Worm (Caenorhabditis elegans): Measurements from ENCODE around the gene rpm-1.

Gene rpm-1

DNA sequence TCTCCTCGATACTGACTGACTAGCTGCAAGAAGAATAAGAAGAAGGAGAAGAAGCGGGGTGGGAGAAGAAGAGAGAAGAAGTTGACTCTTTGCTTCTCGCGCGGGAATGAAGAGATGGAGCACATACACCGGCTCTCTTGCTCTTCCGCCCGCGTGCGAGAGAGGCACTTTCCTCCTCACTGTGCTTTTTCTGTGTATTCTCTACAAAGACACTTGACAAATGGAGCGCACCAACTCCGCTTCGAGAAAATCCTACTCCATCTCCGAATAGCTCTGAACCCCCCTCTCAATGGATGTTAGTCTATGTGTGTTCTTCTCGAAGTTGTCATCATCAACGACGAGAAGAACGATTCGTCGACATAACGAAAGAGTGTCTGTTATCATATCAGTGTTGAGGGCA, 35.3 kb downstream of the rpm-1 start:
- TF ChIP-seq dao-5 (tag; optimal IDR thresholded peaks at IDR 0.05), result no peak
- no peak for TF ChIP-seq W03F9.2 (tag; optimal IDR thresholded peaks at IDR 0.05)
- no peak for TF ChIP-seq him-1 (tag; optimal IDR thresholded peaks at IDR 0.05)

DNA sequence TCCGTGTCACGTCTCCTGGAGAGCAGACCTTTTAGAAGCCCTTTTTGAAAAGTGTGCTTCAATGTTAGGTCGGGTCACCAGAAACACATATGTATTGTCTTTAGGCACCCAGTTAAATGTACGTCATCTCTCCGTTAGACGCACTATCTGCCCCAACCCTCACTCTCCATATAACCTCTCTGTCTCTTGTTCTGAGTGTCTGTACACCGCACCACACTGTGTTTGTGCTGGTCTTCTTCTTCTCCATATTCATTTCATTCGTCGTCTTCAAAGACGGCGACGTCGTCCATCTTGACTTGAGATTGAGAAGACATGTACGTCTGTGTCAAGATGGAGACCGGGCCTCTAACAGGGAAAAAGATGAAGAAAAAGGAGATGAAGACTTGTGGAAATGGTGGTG, 37.6 kb downstream of the rpm-1 start:
- TF ChIP-seq W03F9.2 (tag; optimal IDR thresholded peaks at IDR 0.05) (no peak), dao-5 (tag; optimal IDR thresholded peaks at IDR 0.05) (no peak), him-1 (tag; optimal IDR thresholded peaks at IDR 0.05) (no peak)

DNA sequence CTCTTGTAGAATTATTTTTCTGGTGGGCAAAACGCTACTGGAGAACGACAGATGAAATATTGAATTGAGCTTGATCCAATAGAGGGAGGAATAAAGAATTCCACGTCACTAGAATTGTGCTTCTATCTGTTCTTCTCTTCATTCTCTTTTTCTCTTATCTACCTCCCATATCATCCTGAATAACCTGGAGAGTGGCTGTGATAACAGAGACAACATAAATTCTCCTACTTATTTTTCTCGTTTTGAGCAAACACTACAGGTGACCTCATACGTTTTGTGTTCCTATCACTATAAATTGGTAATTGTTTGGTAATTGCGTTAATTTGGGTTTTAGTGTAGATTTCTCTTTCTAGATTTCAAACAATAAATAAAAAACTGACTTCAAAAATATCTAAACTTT, 38.6 kb downstream of the rpm-1 start:
- no peak for TF ChIP-seq W03F9.2 (tag; optimal IDR thresholded peaks at IDR 0.05)
- TF ChIP-seq dao-5 (tag; optimal IDR thresholded peaks at IDR 0.05), result no peak
- no peak for TF ChIP-seq him-1 (tag; optimal IDR thresholded peaks at IDR 0.05)

DNA sequence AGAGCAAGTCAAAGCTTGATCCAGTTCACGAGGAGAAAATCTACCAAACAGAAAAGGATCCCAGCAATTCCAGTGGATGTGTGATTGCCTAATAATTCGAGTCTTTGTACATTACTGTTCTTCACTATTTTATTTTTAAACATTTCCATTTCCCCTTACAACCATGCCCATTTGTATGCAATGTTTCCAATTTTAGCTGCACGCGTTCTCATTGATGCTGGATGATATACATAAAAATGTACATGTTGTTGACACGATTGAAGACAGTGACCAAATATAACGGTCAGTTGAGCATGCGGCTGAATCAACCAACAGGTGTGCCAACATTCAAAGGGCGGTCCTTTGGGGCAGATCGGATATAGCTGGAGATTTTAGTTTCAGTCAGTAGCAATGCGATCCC, 43.5 kb downstream of the rpm-1 start, which contains the start of gene B0507.1:
Gene B0507.1 (plus strand): TSS at position 301 of the 400 bp plus-strand sequence.
- no peak for TF ChIP-seq W03F9.2 (tag; optimal IDR thresholded peaks at IDR 0.05)
- TF ChIP-seq him-1 (tag; optimal IDR thresholded peaks at IDR 0.05), result no peak
- TF ChIP-seq dao-5 (tag; optimal IDR thresholded peaks at IDR 0.05), result no peak

DNA sequence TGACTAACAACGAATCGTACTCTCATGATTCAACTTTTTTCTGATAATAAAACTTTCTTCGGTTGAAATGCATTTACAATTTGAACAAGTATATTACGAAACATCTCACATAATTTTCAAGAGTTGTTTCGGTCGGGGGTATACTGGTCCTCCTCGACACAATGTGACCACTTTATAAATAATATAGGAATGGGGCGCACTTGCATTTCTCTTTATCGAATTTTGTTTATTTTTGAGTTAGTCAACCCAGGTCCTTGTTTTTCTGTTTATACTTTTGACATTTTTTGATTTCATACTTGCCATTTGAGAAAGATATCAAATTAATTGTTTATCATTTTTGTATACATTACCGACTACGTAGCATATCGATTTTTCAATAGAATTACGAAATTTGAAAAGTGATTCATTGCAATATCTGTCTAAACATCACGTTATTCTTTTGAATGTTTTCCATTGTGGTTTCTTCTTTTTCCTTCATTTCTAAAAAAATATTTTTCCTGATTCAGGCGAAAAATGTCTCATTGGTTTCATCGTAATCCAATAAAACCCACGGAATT, 45.9 kb downstream of the rpm-1 start, which contains the start of gene B0507.2:
Gene B0507.2 (plus strand): TSS at position 507 of the 557 bp plus-strand sequence.
- TF ChIP-seq him-1 (tag; optimal IDR thresholded peaks at IDR 0.05), result no peak
- TF ChIP-seq dao-5 (tag; optimal IDR thresholded peaks at IDR 0.05), result no peak
- TF ChIP-seq W03F9.2 (tag; optimal IDR thresholded peaks at IDR 0.05), result no peak

DNA sequence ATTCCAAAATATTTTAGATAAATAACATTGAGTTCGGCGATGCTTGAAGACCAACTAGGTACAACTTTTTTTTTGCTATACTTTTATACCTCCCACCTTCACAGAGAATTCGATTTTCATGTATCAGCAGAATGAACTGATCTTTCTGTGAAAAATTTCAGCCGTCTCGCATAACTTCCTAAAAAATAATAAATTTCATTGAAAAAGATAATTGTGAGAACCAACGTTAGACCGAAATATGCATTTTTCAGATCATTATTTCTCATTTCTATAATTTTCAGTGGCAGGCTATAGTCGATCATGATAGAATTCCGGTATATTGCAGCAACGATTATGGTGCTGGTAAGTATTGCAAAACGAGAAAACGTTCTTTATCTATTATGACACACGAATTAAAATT, 48.2 kb downstream of the rpm-1 start, which contains the start of gene srx-115:
Gene srx-115 (plus strand): TSS at position 301 of the 400 bp plus-strand sequence.
- no peak for TF ChIP-seq dao-5 (tag; optimal IDR thresholded peaks at IDR 0.05)
- no peak for TF ChIP-seq W03F9.2 (tag; optimal IDR thresholded peaks at IDR 0.05)
- TF ChIP-seq him-1 (tag; optimal IDR thresholded peaks at IDR 0.05), result no peak

DNA sequence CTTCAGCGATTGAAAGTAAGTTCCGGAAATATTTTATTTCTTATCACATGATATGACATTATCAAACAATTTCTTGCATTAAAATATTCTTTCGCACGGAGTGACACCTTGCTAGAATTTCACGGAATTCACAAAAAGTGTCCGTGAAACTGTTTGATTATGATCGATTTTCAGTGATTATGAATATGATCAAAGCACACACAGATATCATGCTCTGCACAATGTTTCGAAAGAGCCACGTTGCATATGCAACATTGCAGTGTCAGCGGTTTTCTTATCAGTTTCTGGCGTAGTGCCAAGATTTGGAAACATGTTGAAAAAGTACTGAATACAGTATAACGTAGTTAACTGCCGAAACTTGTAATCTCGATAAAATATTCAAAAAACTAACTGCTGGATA, 50.6 kb downstream of the rpm-1 start:
- TF ChIP-seq W03F9.2 (tag; optimal IDR thresholded peaks at IDR 0.05) (no peak), dao-5 (tag; optimal IDR thresholded peaks at IDR 0.05) (no peak), him-1 (tag; optimal IDR thresholded peaks at IDR 0.05) (no peak)

DNA sequence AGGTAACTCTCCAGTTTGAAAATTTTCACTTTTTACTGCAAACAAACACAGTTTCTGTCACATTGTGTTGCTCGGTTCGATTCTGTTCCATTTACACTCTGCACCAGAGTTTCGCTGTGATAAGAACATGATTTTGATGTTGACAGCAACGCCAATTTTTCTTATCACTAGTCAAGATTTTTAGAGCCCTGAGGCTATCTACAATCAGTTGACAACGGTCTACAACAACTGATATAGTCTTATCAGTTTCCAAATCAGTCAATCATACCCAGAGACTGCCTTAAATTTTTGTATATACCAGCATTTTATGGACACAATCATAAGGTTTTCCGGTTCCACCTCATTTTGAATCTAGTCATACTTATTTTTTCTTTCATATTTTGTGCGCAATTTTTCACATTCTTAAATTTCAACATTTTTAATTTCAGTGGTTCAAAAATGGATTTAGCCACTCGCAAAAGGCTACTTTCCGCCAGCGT, 51.2 kb downstream of the rpm-1 start, which contains the start of gene B0507.3:
Gene B0507.3 (plus strand): TSS at position 429 of the 479 bp plus-strand sequence.
- TF ChIP-seq dao-5 (tag; optimal IDR thresholded peaks at IDR 0.05) (no peak), him-1 (tag; optimal IDR thresholded peaks at IDR 0.05) (no peak), W03F9.2 (tag; optimal IDR thresholded peaks at IDR 0.05) (no peak)

DNA sequence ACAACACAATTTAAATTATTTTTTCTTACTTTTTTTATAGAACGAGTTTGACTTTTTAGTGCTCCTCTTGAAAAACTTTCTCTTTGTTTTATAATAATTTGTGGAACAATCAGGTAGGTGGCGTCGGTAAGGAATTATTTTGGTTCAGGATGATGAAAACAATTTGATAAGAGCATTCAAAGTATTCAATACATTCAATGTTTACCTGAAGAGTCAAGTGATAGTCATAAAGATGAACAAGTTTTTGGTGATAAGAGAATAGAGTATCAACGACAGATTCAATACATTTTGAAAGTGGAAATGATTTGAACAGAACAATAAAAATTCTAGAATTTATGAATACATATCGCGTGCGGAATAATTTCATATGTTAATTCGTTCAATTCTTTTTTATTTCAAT, 52.3 kb downstream of the rpm-1 start:
- no peak for TF ChIP-seq him-1 (tag; optimal IDR thresholded peaks at IDR 0.05)
- TF ChIP-seq dao-5 (tag; optimal IDR thresholded peaks at IDR 0.05), result no peak
- no peak for TF ChIP-seq W03F9.2 (tag; optimal IDR thresholded peaks at IDR 0.05)

DNA sequence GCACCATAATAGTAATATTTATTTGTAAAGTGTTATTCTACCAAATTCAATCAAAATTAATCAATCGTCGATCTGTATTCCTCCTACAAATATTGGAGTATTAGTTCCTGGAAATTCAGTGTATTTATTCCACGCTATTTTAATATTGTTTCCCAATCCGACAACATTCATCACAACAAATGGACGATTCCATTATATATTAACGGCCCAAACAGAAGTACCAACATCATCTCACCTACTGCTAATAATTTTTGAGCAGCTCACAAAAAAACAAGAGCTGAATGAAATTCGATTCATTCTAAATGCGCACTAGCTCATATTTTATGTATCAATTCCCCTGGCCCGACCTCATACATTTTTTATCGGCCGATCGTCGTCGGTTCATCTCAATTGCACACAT, 52.7 kb downstream of the rpm-1 start:
- no peak for TF ChIP-seq W03F9.2 (tag; optimal IDR thresholded peaks at IDR 0.05)
- TF ChIP-seq him-1 (tag; optimal IDR thresholded peaks at IDR 0.05), result no peak

DNA sequence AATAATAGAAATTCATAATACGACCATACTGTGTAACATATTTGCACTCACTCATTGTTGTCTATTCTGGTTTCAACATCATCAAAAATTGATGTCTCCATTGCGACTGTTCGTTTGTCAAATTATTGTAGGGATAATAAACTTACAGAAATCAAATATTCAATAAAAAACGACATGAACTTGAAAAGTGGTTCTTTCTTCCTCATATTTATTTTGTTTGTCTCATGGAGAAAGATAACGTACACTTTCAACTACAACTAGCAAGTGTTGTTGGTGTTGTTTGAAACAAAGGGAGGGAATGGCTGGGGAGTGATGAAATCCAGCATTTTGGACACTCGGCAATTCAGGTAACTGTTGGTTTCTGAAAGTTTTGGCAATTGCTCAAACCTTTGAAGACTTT, 53.8 kb downstream of the rpm-1 start, which contains the start of gene B0507.9:
Gene B0507.9 (minus strand): TSS at position 101 of the 400 bp plus-strand sequence.
- TF ChIP-seq him-1 (tag; optimal IDR thresholded peaks at IDR 0.05) (no peak), W03F9.2 (tag; optimal IDR thresholded peaks at IDR 0.05) (no peak), dao-5 (tag; optimal IDR thresholded peaks at IDR 0.05) (no peak)

DNA sequence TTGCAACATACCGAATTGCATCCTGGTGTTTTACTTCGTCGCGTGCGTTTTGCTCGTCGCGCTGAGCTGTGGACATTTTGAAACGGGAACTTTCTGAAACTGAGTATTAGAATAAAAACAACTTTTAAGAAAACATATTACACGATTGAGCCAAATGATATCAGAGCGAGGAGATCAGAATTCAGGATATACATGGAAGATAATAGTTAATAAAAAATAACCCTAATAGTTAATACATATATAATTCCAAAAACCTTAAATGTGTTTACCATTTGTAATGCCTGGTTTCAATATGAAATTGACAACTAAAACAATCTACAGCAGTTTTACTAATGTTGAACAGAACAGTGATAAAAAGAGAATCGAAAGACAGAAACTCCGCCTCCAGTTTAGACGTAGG, 56.9 kb downstream of the rpm-1 start, which contains the start of gene B0507.8:
Gene B0507.8 (minus strand): TSS at position 101 of the 400 bp plus-strand sequence.
- no peak for TF ChIP-seq him-1 (tag; optimal IDR thresholded peaks at IDR 0.05)
- TF ChIP-seq dao-5 (tag; optimal IDR thresholded peaks at IDR 0.05), result no peak
- no peak for TF ChIP-seq W03F9.2 (tag; optimal IDR thresholded peaks at IDR 0.05)

DNA sequence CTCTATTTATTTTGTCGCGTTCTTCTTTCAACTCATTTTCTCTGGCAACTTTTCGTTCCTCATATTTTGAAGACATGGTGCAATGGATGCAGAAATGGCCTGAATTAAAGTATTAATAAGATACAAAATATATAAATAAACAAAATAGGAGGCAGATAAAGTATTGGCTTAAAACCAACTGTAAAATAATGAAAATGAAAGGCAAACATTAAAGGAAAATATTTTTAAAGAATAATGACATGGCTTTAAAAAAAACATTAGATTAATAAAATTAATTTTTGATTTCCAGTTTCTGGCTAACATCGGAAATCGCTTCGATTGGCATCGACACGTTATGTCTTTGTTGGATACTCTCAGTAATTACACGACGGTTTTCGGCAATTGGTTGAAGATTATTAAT, 59.3 kb downstream of the rpm-1 start, which contains the start of gene ddn-1:
Gene ddn-1 (minus strand): TSS at position 101 of the 400 bp plus-strand sequence.
- no peak for TF ChIP-seq him-1 (tag; optimal IDR thresholded peaks at IDR 0.05)
- TF ChIP-seq W03F9.2 (tag; optimal IDR thresholded peaks at IDR 0.05), result no peak
- TF ChIP-seq dao-5 (tag; optimal IDR thresholded peaks at IDR 0.05), result no peak

DNA sequence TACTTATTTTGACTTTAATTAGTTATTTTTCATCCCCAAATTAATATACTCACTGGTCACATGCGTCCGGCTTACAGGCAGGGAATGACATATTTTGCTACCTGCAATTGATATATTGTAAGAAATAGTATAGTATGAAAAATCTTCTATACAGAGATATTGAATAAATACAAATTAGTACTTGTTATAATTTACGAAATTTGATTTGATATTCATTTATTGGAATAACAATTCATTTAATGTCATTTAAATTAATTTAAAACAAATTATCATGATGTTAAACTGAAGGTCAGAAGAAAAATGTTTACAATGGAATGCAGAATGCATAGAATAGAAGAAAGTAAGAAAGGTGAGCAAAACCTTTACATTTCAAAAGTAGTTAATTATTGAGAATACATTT, 61.1 kb downstream of the rpm-1 start, which contains the start of gene B0507.7:
Gene B0507.7 (minus strand): TSS at position 101 of the 400 bp plus-strand sequence.
- TF ChIP-seq him-1 (tag; optimal IDR thresholded peaks at IDR 0.05), result no peak
- no peak for TF ChIP-seq dao-5 (tag; optimal IDR thresholded peaks at IDR 0.05)
- TF ChIP-seq W03F9.2 (tag; optimal IDR thresholded peaks at IDR 0.05), result no peak
